Fruit fly (Drosophila melanogaster): ENCODE results near the gene CG7536.

Gene CG7536

DNA sequence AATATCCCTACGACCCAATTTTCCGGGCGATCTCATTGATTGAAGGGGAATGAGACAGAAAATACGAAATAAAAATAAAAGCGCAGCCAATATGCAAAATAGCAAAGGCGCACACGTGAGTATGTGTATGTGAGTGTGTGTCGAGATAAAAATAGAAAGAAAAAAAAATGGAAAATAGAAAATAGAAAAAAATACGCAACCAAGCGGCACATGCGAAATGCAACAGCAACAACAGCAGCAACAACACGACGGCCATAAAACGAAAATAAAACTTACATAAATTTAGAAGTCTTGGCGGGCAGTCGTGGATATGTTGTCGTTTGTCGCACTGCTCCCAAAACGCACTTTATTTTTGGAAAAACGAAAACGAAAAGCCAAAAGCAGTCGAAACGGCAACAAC, 31.1 kb downstream of the CG7536 start:
- TF ChIP-seq Mio (GFP tag; optimal IDR thresholded peaks at IDR 0.05) = no peak
- no peak for TF ChIP-seq br (GFP tag; optimal IDR thresholded peaks at IDR 0.05)
- no peak for TF ChIP-seq pan (optimal IDR thresholded peaks at IDR 0.05)
- no peak for TF ChIP-seq foxo (GFP tag; optimal IDR thresholded peaks at IDR 0.05)
- TF ChIP-seq Hr83 (GFP tag; optimal IDR thresholded peaks at IDR 0.05; ENCODE audit: poor library complexity, severe bottlenecking) = no peak
- no peak for TF ChIP-seq ey (GFP tag; optimal IDR thresholded peaks at IDR 0.05)
- no peak for TF ChIP-seq CG32264 (GFP tag; optimal IDR thresholded peaks at IDR 0.05)
- TF ChIP-seq jim (GFP tag; optimal IDR thresholded peaks at IDR 0.05) = no peak
- no peak for TF ChIP-seq Dfd (GFP tag; optimal IDR thresholded peaks at IDR 0.05)
- TF ChIP-seq h (GFP tag; optimal IDR thresholded peaks at IDR 0.05) = no peak
- no peak for TF ChIP-seq dl (GFP tag; optimal IDR thresholded peaks at IDR 0.05; ENCODE audit: insufficient read depth in 1 of 2, partially characterized antibody in 2 of 2)
- TF ChIP-seq woc (GFP tag; optimal IDR thresholded peaks at IDR 0.05) = no peak
- no peak for TF ChIP-seq Myc (optimal IDR thresholded peaks at IDR 0.05)
- TF ChIP-seq N (GFP tag; optimal IDR thresholded peaks at IDR 0.05) = no peak

DNA sequence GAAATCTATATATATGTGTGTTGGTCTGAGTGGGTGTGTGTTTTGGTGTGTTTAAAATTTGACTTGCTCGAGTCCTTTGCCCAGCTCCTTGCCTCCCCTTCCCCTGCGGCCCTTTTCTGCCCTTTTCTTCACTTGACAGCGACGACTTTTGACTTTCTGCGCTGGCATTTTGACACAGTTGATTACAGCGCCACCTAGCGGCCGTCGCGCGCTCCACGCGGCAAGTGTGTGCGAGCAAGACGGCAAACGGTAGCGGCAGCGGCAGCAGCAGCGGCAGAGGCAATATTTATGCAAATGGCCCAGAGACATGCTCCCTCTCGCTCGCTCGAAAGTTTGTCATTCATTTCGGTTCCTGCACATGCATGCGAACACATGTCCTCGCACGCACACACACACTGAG, 36.2 kb downstream of the CG7536 start:
- TF ChIP-seq pan (optimal IDR thresholded peaks at IDR 0.05) (no peak), Hr78 (GFP tag; optimal IDR thresholded peaks at IDR 0.05) (no peak), fru (GFP tag; optimal IDR thresholded peaks at IDR 0.05) (no peak), rgr (GFP tag; optimal IDR thresholded peaks at IDR 0.05) (no peak), HLH106 (tag; optimal IDR thresholded peaks at IDR 0.05) (no peak), Vsx2 (GFP tag; optimal IDR thresholded peaks at IDR 0.05; ENCODE audit: partially characterized antibody) (no peak)

DNA sequence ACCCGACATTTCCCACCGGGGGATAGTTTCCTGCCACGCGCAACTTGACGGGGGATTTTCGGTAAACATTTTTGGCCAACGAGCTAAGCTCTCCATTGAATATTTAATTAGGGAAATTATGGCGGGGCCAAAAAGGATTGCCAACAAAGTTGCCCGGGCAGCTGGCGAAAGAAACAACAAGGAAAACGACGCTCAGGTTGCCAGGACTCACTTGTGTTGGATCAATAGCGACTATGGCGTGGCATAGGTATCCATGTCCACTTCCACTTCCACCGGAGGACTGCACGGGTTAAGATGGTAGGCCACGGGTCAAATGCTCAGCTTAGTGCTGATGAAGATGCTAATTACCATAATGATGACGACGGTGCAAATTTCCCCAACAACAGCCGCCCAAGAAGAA, 44.6 kb downstream of the CG7536 start, which contains the start of gene CG15373:
TSS of gene CG15373 (plus strand) at position 301 of the 400 bp plus-strand sequence.
- TF ChIP-seq HLH106 (tag; optimal IDR thresholded peaks at IDR 0.05) (no peak), Dif (GFP tag; optimal IDR thresholded peaks at IDR 0.05; ENCODE audit: partially characterized antibody) (no peak), Rel (GFP tag; optimal IDR thresholded peaks at IDR 0.05) (no peak), Rel (tag; optimal IDR thresholded peaks at IDR 0.05) (no peak), rgr (GFP tag; optimal IDR thresholded peaks at IDR 0.05) (no peak), jim (GFP tag; optimal IDR thresholded peaks at IDR 0.05) (no peak), dsf (GFP tag; optimal IDR thresholded peaks at IDR 0.05; ENCODE audit: borderline replicate concordance) (no peak), tai (GFP tag; optimal IDR thresholded peaks at IDR 0.05) (no peak), Vsx2 (GFP tag; optimal IDR thresholded peaks at IDR 0.05; ENCODE audit: partially characterized antibody) (no peak), psq (GFP tag; optimal IDR thresholded peaks at IDR 0.05) (no peak), sv (GFP tag; optimal IDR thresholded peaks at IDR 0.05) (no peak), Hr78 (GFP tag; optimal IDR thresholded peaks at IDR 0.05) (no peak), Dfd (GFP tag; optimal IDR thresholded peaks at IDR 0.05) (no peak), lola (GFP tag; optimal IDR thresholded peaks at IDR 0.05) (no peak), GATAd (GFP tag; optimal IDR thresholded peaks at IDR 0.05) (no peak), br (GFP tag; optimal IDR thresholded peaks at IDR 0.05) (no peak), fru (GFP tag; optimal IDR thresholded peaks at IDR 0.05) (no peak)

Measured in whole organism, wandering third instar larva.